Worm (Caenorhabditis elegans): ENCODE measurements around the gene T12G3.11.

DNA sequence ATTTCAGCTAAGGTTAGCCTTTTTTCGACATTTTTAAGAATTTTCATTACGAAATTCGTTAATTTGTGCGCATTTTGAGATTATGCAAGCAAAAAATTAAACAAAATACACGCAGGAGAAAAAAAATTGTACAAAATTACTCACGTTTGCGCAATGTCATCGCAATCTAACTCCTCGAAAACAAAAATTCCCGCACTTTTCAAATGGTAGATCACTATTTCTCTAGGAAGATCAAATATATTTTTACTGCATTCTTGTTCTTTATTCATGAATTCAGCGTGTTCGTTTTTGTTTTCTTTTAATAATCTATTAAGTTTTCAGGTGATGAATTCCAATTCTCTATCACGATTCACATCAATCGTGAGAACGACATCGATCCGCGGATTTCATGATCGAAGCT lies 1.4 kb upstream of the T12G3.11 start, which contains the start of the genes T12G3.6 and mrpl-51:
- no peak for TF ChIP-seq lin-39 (tag; optimal IDR thresholded peaks at IDR 0.05)
- TF ChIP-seq unc-62 (GFP tag; optimal IDR thresholded peaks at IDR 0.05 in 1 of 2) = peak in 1 of 2 experiments; percentile 63
- no peak for TF ChIP-seq unc-62 (tag; optimal IDR thresholded peaks at IDR 0.05)
- no peak for TF ChIP-seq dmd-9 (GFP tag; IDR thresholded peaks at IDR 0.05)
- no peak for TF ChIP-seq F37D6.2 (tag; optimal IDR thresholded peaks at IDR 0.05)
- TF ChIP-seq nhr-42 (GFP tag; IDR thresholded peaks at IDR 0.05) = no peak

Measured in whole organism, L4 larva.